Fruit fly (Drosophila melanogaster) whole organism, embryonic: ENCODE results near the gene SKIP.

ENCODE experiments used
- Blimp-1 ChIP-seq: fragments of 200-800 bp; sonication (Bioruptor generic); optimal IDR thresholded peaks from 3 replicates; lab custom pipeline; 2018; ENCODE audit warnings: missing biosample characterization, missing genetic modification characterization, mild to moderate bottlenecking, moderate library complexity, missing genetic modification reagents
- BtbVII ChIP-seq: fragments of 200-800 bp; sonication (Bioruptor generic); optimal IDR thresholded peaks from 3 replicates; lab custom pipeline; 2017; ENCODE audit warnings: missing biosample characterization, mild to moderate bottlenecking, missing genetic modification characterization
- CG10209 ChIP-seq: fragments of 200-800 bp; sonication (Bioruptor generic); optimal IDR thresholded peaks from 3 replicates; lab custom pipeline; 2017; ENCODE audit warnings: missing biosample characterization, mild to moderate bottlenecking, missing genetic modification characterization, missing genetic modification reagents
- CG10267 ChIP-seq: fragments of 200-800 bp; sonication (Bioruptor generic); optimal IDR thresholded peaks from 2 replicates; lab custom pipeline; 2018; ENCODE audit warnings: missing biosample characterization, mild to moderate bottlenecking, missing genetic modification characterization, moderate library complexity
- CG10462 ChIP-seq: fragments of 200-800 bp; sonication (Bioruptor generic); optimal IDR thresholded peaks from 2 replicates; lab custom pipeline; 2016; ENCODE audit warnings: missing biosample characterization, missing genetic modification characterization
- CG10959 ChIP-seq: fragments of 200-800 bp; sonication (Bioruptor generic); IDR thresholded peaks from 2 replicates; pipeline ENCODE4 v1.3.6; 2022; ENCODE audit warnings: missing biosample characterization, missing genetic modification characterization
- CG10979 ChIP-seq: fragments of 200-800 bp; sonication (Bioruptor generic); optimal IDR thresholded peaks from 2 replicates; lab custom pipeline; 2018; ENCODE audit warnings: missing biosample characterization, mild to moderate bottlenecking, missing genetic modification characterization, moderate library complexity
- CG14710 ChIP-seq: fragments of 200-800 bp; sonication (Bioruptor generic); optimal IDR thresholded peaks from 3 replicates; lab custom pipeline; 2019; ENCODE audit warnings: missing biosample characterization, mild to moderate bottlenecking, missing genetic modification characterization, moderate library complexity
- CG1602 ChIP-seq: fragments of 200-800 bp; sonication (Bioruptor generic); optimal IDR thresholded peaks from 3 replicates; lab custom pipeline; 2016; ENCODE audit warnings: missing biosample characterization, missing genetic modification characterization
- CG16815 ChIP-seq: fragments of 200-800 bp; sonication (Bioruptor generic); optimal IDR thresholded peaks from 3 replicates; lab custom pipeline; 2017; ENCODE audit warnings: missing biosample characterization, mild to moderate bottlenecking, missing genetic modification characterization
- CG17359 ChIP-seq: fragments of 200-800 bp; sonication (Bioruptor generic); optimal IDR thresholded peaks from 3 replicates; lab custom pipeline; 2018; ENCODE audit warnings: missing biosample characterization, mild to moderate bottlenecking, missing genetic modification characterization, moderate library complexity
- CG17385 ChIP-seq: fragments of 200-800 bp; sonication (Bioruptor generic); optimal IDR thresholded peaks from 3 replicates; lab custom pipeline; 2018; ENCODE audit warnings: missing biosample characterization, mild to moderate bottlenecking, missing genetic modification characterization
- CG18011 ChIP-seq: fragments of 200-800 bp; sonication (Bioruptor generic); optimal IDR thresholded peaks from 2 replicates; lab custom pipeline; 2017; ENCODE audit warnings: missing biosample characterization, missing genetic modification characterization, mild to moderate bottlenecking, moderate library complexity, missing genotype
- CG18476 ChIP-seq: fragments of 200-800 bp; sonication (Bioruptor generic); optimal IDR thresholded peaks from 2 replicates; lab custom pipeline; 2016; ENCODE audit warnings: missing biosample characterization, mild to moderate bottlenecking, missing genetic modification characterization
- CG2712 ChIP-seq: fragments of 200-800 bp; optimal IDR thresholded peaks from 3 replicates; lab custom pipeline; 2019; ENCODE audit warnings: missing biosample characterization, mild to moderate bottlenecking, missing genetic modification characterization, moderate library complexity
- CG3407 ChIP-seq: fragments of 200-800 bp; sonication (Bioruptor generic); optimal IDR thresholded peaks from 2 replicates; lab custom pipeline; 2018; ENCODE audit warnings: missing biosample characterization, mild to moderate bottlenecking, missing genetic modification characterization
- CG3847 ChIP-seq: fragments of 200-800 bp; sonication (Bioruptor generic); IDR thresholded peaks from 2 replicates; pipeline ENCODE4 v1.3.6; 2022; ENCODE audit warnings: missing biosample characterization, missing genetic modification characterization
- CG4424 ChIP-seq: fragments of 200-800 bp; sonication (Bioruptor generic); optimal IDR thresholded peaks from 3 replicates; lab custom pipeline; 2016; ENCODE audit warnings: missing biosample characterization, missing genetic modification characterization
- CG9727 ChIP-seq: fragments of 200-800 bp; sonication (Bioruptor generic); optimal IDR thresholded peaks from 3 replicates; lab custom pipeline; 2017; ENCODE audit warnings: missing biosample characterization, mild to moderate bottlenecking, missing genetic modification characterization
- Chrac-16 ChIP-seq: fragments of 200-800 bp; sonication (Bioruptor generic); optimal IDR thresholded peaks from 3 replicates; lab custom pipeline; 2016; ENCODE audit warnings: missing biosample characterization, missing genetic modification characterization
- D19A ChIP-seq: fragments of 200-800 bp; optimal IDR thresholded peaks from 3 replicates; lab custom pipeline; 2019; ENCODE audit warnings: missing biosample characterization, mild to moderate bottlenecking, missing genetic modification characterization, moderate library complexity
- Dp ChIP-seq: fragments of 200-800 bp; sonication (Bioruptor generic); optimal IDR thresholded peaks from 2 replicates; lab custom pipeline; 2018; ENCODE audit warnings: missing biosample characterization, mild to moderate bottlenecking, missing genetic modification characterization, moderate library complexity
- Drgx ChIP-seq: fragments of 200-800 bp; sonication (Bioruptor generic); IDR thresholded peaks from 2 replicates; pipeline ENCODE4 v1.3.6; 2022; ENCODE audit warnings: missing biosample characterization, missing genetic modification characterization
- Mrtf ChIP-seq: fragments of 200-800 bp; sonication (Bioruptor generic); IDR thresholded peaks from 3 replicates; pipeline ENCODE4 v1.3.6; 2022; ENCODE audit warnings: missing biosample characterization, missing genetic modification characterization
- Nf-YA ChIP-seq: fragments of 200-800 bp; sonication (Bioruptor generic); IDR thresholded peaks from 2 replicates; pipeline ENCODE4 v1.3.6; 2022; ENCODE audit warnings: missing biosample characterization, missing genetic modification characterization
- Ptx1 ChIP-seq: fragments of 200-800 bp; sonication (Bioruptor generic); IDR thresholded peaks from 2 replicates; pipeline ENCODE4 v1.3.6; 2022; ENCODE audit warnings: missing biosample characterization, missing genetic modification characterization
- Sox100B ChIP-seq: fragments of 200-800 bp; sonication (Bioruptor generic); optimal IDR thresholded peaks from 3 replicates; lab custom pipeline; 2018; ENCODE audit warnings: missing biosample characterization, mild to moderate bottlenecking, missing genetic modification characterization
- Sry-β ChIP-seq: fragments of 200-800 bp; sonication (Bioruptor generic); optimal IDR thresholded peaks from 2 replicates; lab custom pipeline; 2018; ENCODE audit warnings: missing biosample characterization, mild to moderate bottlenecking, missing genetic modification characterization, moderate library complexity
- Ssrp ChIP-seq: fragments of 200-800 bp; sonication (Bioruptor generic); optimal IDR thresholded peaks from 2 replicates; lab custom pipeline; 2018; ENCODE audit warnings: missing biosample characterization, mild to moderate bottlenecking, missing genetic modification characterization, moderate library complexity
- Xbp1 ChIP-seq: fragments of 200-800 bp; sonication (Bioruptor generic); optimal IDR thresholded peaks from 3 replicates; lab custom pipeline; 2016; ENCODE audit warnings: missing biosample characterization, mild to moderate bottlenecking, missing genetic modification characterization
- Xrp1 ChIP-seq: fragments of 200-800 bp; sonication (Bioruptor generic); IDR thresholded peaks from 2 replicates; pipeline ENCODE4 v1.3.6; 2022; ENCODE audit warnings: missing biosample characterization, missing genetic modification characterization
- bcd ChIP-seq: fragments of 200-800 bp; sonication (Bioruptor generic); optimal IDR thresholded peaks from 2 replicates; lab custom pipeline; 2017; ENCODE audit warnings: missing biosample characterization, mild to moderate bottlenecking, missing genetic modification characterization
- bsh ChIP-seq, 2 experiments: fragments of 200-800 bp; sonication (Bioruptor generic); optimal IDR thresholded peaks; 2 replicates each; lab custom pipeline; 2017 to 2018; ENCODE audit warnings: mild to moderate bottlenecking in 2 of 2, missing biosample characterization in 2 of 2, missing genetic modification characterization in 2 of 2, moderate library complexity in 1 of 2
- btn ChIP-seq: fragments of 200-800 bp; sonication (Bioruptor generic); optimal IDR thresholded peaks from 2 replicates; lab custom pipeline; 2016; ENCODE audit warnings: missing biosample characterization, missing genetic modification characterization
- chn ChIP-seq: fragments of 200-800 bp; sonication (Bioruptor generic); optimal IDR thresholded peaks from 2 replicates; lab custom pipeline; 2016; ENCODE audit warnings: missing biosample characterization, missing genetic modification characterization
- ems ChIP-seq: fragments of 200-800 bp; sonication (Bioruptor generic); optimal IDR thresholded peaks from 3 replicates; lab custom pipeline; 2016; ENCODE audit warnings: missing biosample characterization, missing genetic modification characterization
- fd96Cb ChIP-seq: fragments of 200-800 bp; sonication (Bioruptor generic); optimal IDR thresholded peaks from 2 replicates; lab custom pipeline; 2018; ENCODE audit warnings: missing biosample characterization, mild to moderate bottlenecking, missing genetic modification characterization, moderate library complexity
- gcm2 ChIP-seq: fragments of 200-800 bp; sonication (Bioruptor generic); optimal IDR thresholded peaks from 2 replicates; lab custom pipeline; 2016; ENCODE audit warnings: missing biosample characterization, missing genetic modification characterization
- grau ChIP-seq: fragments of 200-800 bp; optimal IDR thresholded peaks from 3 replicates; lab custom pipeline; 2019; ENCODE audit warnings: missing biosample characterization, mild to moderate bottlenecking, missing genetic modification characterization, moderate library complexity
- hb ChIP-seq: fragments of 200-800 bp; sonication (Bioruptor generic); IDR thresholded peaks from 3 replicates; pipeline ENCODE4 v1.3.6; 2022; ENCODE audit warnings: missing biosample characterization, missing genetic modification characterization; ENCODE audit not compliant: partially characterized antibody
- hth ChIP-seq: fragments of >200 bp; optimal IDR thresholded peaks from 2 replicates; lab custom pipeline; 2017; ENCODE audit warnings: inconsistent platforms
- ken ChIP-seq: fragments of 200-800 bp; sonication (Bioruptor generic); IDR thresholded peaks from 3 replicates; pipeline ENCODE4 v1.3.6; 2022; ENCODE audit warnings: missing biosample characterization, missing genetic modification characterization
- nmo ChIP-seq: fragments of 200-800 bp; sonication (Bioruptor generic); optimal IDR thresholded peaks from 2 replicates; lab custom pipeline; 2018; ENCODE audit warnings: missing biosample characterization, mild to moderate bottlenecking, missing genetic modification characterization, moderate library complexity
- otp ChIP-seq: fragments of 200-800 bp; sonication (Bioruptor generic); IDR thresholded peaks from 3 replicates; pipeline ENCODE4, ENCODE4 v1.3.6; 2022; ENCODE audit warnings: missing biosample characterization, missing genetic modification characterization
- peb ChIP-seq: fragments of 200-800 bp; sonication (Bioruptor generic); IDR thresholded peaks from 2 replicates; pipeline ENCODE4 v1.3.6; 2022; ENCODE audit warnings: missing biosample characterization, missing genetic modification characterization
- salm ChIP-seq: fragments of 200-800 bp; sonication (Bioruptor generic); optimal IDR thresholded peaks from 2 replicates; lab custom pipeline; 2018; ENCODE audit warnings: missing biosample characterization, mild to moderate bottlenecking, missing genetic modification characterization
- sc ChIP-seq, 3 experiments: fragments of >200 bp in 2 of 3; fragments of 200-800 bp in 1 of 3; sonication (Bioruptor generic) in 1 of 3; optimal IDR thresholded peaks; 2 replicates in 2 of 3; 3 replicates in 1 of 3; lab custom pipeline; 2017; ENCODE audit warnings: mild to moderate bottlenecking in 1 of 3, missing biosample characterization in 1 of 3, missing genetic modification characterization in 1 of 3, missing genetic modification reagents in 1 of 3
- sisA ChIP-seq: fragments of 200-800 bp; sonication (Bioruptor generic); IDR thresholded peaks from 2 replicates; pipeline ENCODE4 v1.3.6; 2022; ENCODE audit warnings: missing biosample characterization, missing genetic modification characterization
- tap ChIP-seq: fragments of 200-800 bp; optimal IDR thresholded peaks from 3 replicates; lab custom pipeline; 2019; ENCODE audit warnings: missing biosample characterization, mild to moderate bottlenecking, missing genetic modification characterization, moderate library complexity

The SKIP gene

dm6 chr3R:22260205-22260604 is 126.6 kb downstream of the SKIP start (continued):
- no peak for TF ChIP-seq sc (optimal IDR thresholded peaks at IDR 0.05; lab: Kevin White, UChicago)
- TF ChIP-seq sc (GFP tag; optimal IDR thresholded peaks at IDR 0.05; lab: Kevin White, UChicago), result peak; percentile 34
- TF ChIP-seq CG14710 (tag; lab: Kevin White, UChicago), result peak; percentile 60
- peak; percentile 1 for TF ChIP-seq ems (GFP tag; lab: Kevin White, UChicago)
- peak; percentile 5 for TF ChIP-seq Sox100B
- TF ChIP-seq Xrp1 (GFP tag; lab: Robert Waterston, UW), result 0 out of 2 replicates have a peak, but pooled peaks have one; percentile 7
- peak; percentile 4 for TF ChIP-seq CG18476 (GFP tag; lab: Kevin White, UChicago)
- TF ChIP-seq Mrtf (GFP tag; lab: Robert Waterston, UW), result no peak
- no peak for TF ChIP-seq hb
- no peak for TF ChIP-seq peb (GFP tag; lab: Robert Waterston, UW)
- TF ChIP-seq chn, result peak; percentile 2
- TF ChIP-seq otp (GFP tag; lab: Robert Waterston, UW), result peak; percentile 55; the same call in 1 of the 3 replicates
- 0 out of 3 replicates have a peak, but pooled peaks have one; percentile 34 for TF ChIP-seq ken (GFP tag; lab: Robert Waterston, UW)
- TF ChIP-seq bcd, result peak; percentile 10
- peak; percentile 39 for TF ChIP-seq D19A
- peak; percentile 0 for TF ChIP-seq btn
- TF ChIP-seq CG17385 (GFP tag; lab: Kevin White, UChicago), result peak; percentile 24
- peak; percentile 55 for TF ChIP-seq CG2712 (tag; lab: Kevin White, UChicago)
- TF ChIP-seq BtbVII, result no peak
- TF ChIP-seq CG10267 (tag; lab: Kevin White, UChicago), result peak; percentile 58
- peak; percentile 24 for TF ChIP-seq Chrac-16 (GFP tag; lab: Kevin White, UChicago)
- TF ChIP-seq Nf-YA, result 0 out of 2 replicates have a peak, but pooled peaks have one; percentile 27
- peak; percentile 3 for TF ChIP-seq salm (tag; lab: Kevin White, UChicago)
- TF ChIP-seq CG10959 (GFP tag; lab: Robert Waterston, UW), result peak; percentile 35; the same call in 1 of the 2 replicates
- TF ChIP-seq CG3407 (GFP tag; lab: Kevin White, UChicago), result peak; percentile 15
- TF ChIP-seq bsh (GFP tag; optimal IDR thresholded peaks at IDR 0.05; lab: Kevin White, UChicago), result peak in 1 of 2 experiments; percentile 74
- TF ChIP-seq CG9727 (GFP tag; lab: Kevin White, UChicago), result peak; percentile 54
- TF ChIP-seq CG1602, result peak; percentile 4
- no peak for TF ChIP-seq CG18011 (GFP tag; lab: Kevin White, UChicago)
- peak; percentile 41 for TF ChIP-seq CG10209 (GFP tag; lab: Kevin White, UChicago)
- no peak for TF ChIP-seq Sry-β (GFP tag; lab: Kevin White, UChicago)
- TF ChIP-seq Ssrp, result peak; percentile 50
- no peak for TF ChIP-seq gcm2 (GFP tag; lab: Kevin White, UChicago)
- TF ChIP-seq Xbp1 (GFP tag; lab: Kevin White, UChicago), result peak; percentile 28
- TF ChIP-seq Ptx1 (GFP tag; lab: Robert Waterston, UW), result no peak
- 0 out of 2 replicates have a peak, but pooled peaks have one; percentile 5 for TF ChIP-seq CG3847 (GFP tag; lab: Robert Waterston, UW)
- no peak for TF ChIP-seq nmo
- peak; percentile 55 for TF ChIP-seq fd96Cb (tag; lab: Kevin White, UChicago)
- 0 out of 2 replicates have a peak, but pooled peaks have one; percentile 12 for TF ChIP-seq Drgx (GFP tag; lab: Robert Waterston, UW)
- peak; percentile 49; the same call in 1 of the 2 replicates for TF ChIP-seq sisA
- TF ChIP-seq CG10462, result peak; percentile 6
- TF ChIP-seq Dp, result no peak
- peak; percentile 63 for TF ChIP-seq CG16815 (GFP tag; lab: Kevin White, UChicago)
- peak; percentile 75 for TF ChIP-seq CG10979 (tag; lab: Kevin White, UChicago)
- peak; percentile 17 for TF ChIP-seq grau (tag; lab: Kevin White, UChicago)
- peak; percentile 53 for TF ChIP-seq CG4424 (GFP tag; lab: Kevin White, UChicago)
- TF ChIP-seq Blimp-1 (GFP tag; lab: Kevin White, UChicago), result peak; percentile 62
- TF ChIP-seq CG17359 (tag; lab: Kevin White, UChicago), result peak; percentile 41
- TF ChIP-seq hth (lab: Kevin White, UChicago), result no peak
- peak; percentile 5 for TF ChIP-seq tap (tag; lab: Kevin White, UChicago)
